Worm (Caenorhabditis elegans): Measurements from ENCODE around the gene srlf-10.

ce11 chrIII:13393647-13394046 lies 8.4 kb upstream of the srlf-10 start, which contains the start of gene qdpr-1:
- no peak for TF ChIP-seq ceh-13 (GFP tag; optimal IDR thresholded peaks at IDR 0.05)
- no peak for TF ChIP-seq ama-1 (optimal IDR thresholded peaks at IDR 0.05)
- no peak for TF ChIP-seq sea-1 (GFP tag; conservative IDR thresholded peaks at IDR 0.05)

Data from whole organism, early embryonic.